Fruit fly (Drosophila melanogaster) whole organism, embryonic: ENCODE measurements around the gene arg.

Experiments used
- Aef1 ChIP-seq: fragments of 200-800 bp; sonication (Bioruptor generic); IDR thresholded peaks from 3 replicates; pipeline ENCODE4 v1.3.6; 2022; ENCODE audit warnings: missing biosample characterization, missing genetic modification characterization
- Bdp1 ChIP-seq: fragments of 200-800 bp; sonication (Bioruptor generic); optimal IDR thresholded peaks from 3 replicates; lab custom pipeline; 2016; ENCODE audit warnings: missing biosample characterization, missing genetic modification characterization
- Bteb2 ChIP-seq: fragments of 200-800 bp; sonication (Bioruptor generic); optimal IDR thresholded peaks from 2 replicates; lab custom pipeline; 2016; ENCODE audit warnings: missing biosample characterization, missing genetic modification characterization
- CG14441 ChIP-seq: fragments of 200-800 bp; sonication (Bioruptor generic); IDR thresholded peaks from 2 replicates; pipeline ENCODE4 v1.3.6; 2022; ENCODE audit warnings: missing biosample characterization, missing genetic modification characterization
- CG15011 ChIP-seq: fragments of 200-800 bp; sonication (Bioruptor generic); optimal IDR thresholded peaks from 3 replicates; lab custom pipeline; 2018; ENCODE audit warnings: missing biosample characterization, mild to moderate bottlenecking, missing genetic modification characterization
- CG15269 ChIP-seq: fragments of 200-800 bp; sonication (Bioruptor generic); optimal IDR thresholded peaks from 2 replicates; lab custom pipeline; 2018; ENCODE audit warnings: missing biosample characterization, mild to moderate bottlenecking, missing genetic modification characterization, moderate library complexity
- CG15514 ChIP-seq: fragments of 200-800 bp; sonication (Bioruptor generic); optimal IDR thresholded peaks from 3 replicates; lab custom pipeline; 2017; ENCODE audit warnings: missing biosample characterization, missing genetic modification characterization, mild to moderate bottlenecking, moderate library complexity, missing genetic modification reagents
- CG15696 ChIP-seq: fragments of 200-800 bp; sonication (Bioruptor generic); optimal IDR thresholded peaks from 2 replicates; lab custom pipeline; 2019; ENCODE audit warnings: missing biosample characterization, mild to moderate bottlenecking, missing genetic modification characterization, moderate library complexity
- CG18599 ChIP-seq: fragments of 200-800 bp; sonication (Bioruptor generic); optimal IDR thresholded peaks from 3 replicates; lab custom pipeline; 2017; ENCODE audit warnings: missing biosample characterization, missing genetic modification characterization, mild to moderate bottlenecking, moderate library complexity, missing genetic modification reagents
- CG2678 ChIP-seq: fragments of 200-800 bp; sonication (Bioruptor generic); optimal IDR thresholded peaks from 3 replicates; lab custom pipeline; 2019; ENCODE audit warnings: missing biosample characterization, mild to moderate bottlenecking, missing genetic modification characterization, moderate library complexity
- CG32767 ChIP-seq: fragments of 200-800 bp; sonication (Bioruptor generic); IDR thresholded peaks from 2 replicates; pipeline ENCODE4 v1.3.6; 2022; ENCODE audit warnings: missing biosample characterization, missing genetic modification characterization
- CG3281 ChIP-seq: fragments of 200-800 bp; sonication (Bioruptor generic); optimal IDR thresholded peaks from 3 replicates; lab custom pipeline; 2017; ENCODE audit warnings: missing biosample characterization, mild to moderate bottlenecking, missing genetic modification characterization
- CG34224 ChIP-seq: fragments of 200-800 bp; sonication (Bioruptor generic); IDR thresholded peaks from 3 replicates; pipeline ENCODE4 v1.3.6; 2022; ENCODE audit warnings: missing biosample characterization, missing genetic modification characterization; ENCODE audit not compliant: partially characterized antibody
- CG3838 ChIP-seq: fragments of 200-800 bp; sonication (Bioruptor generic); optimal IDR thresholded peaks from 3 replicates; lab custom pipeline; 2016; ENCODE audit warnings: missing biosample characterization, missing genetic modification characterization
- CG4730 ChIP-seq: fragments of 200-800 bp; sonication (Bioruptor generic); IDR thresholded peaks from 2 replicates; pipeline ENCODE4 v1.3.6; 2022; ENCODE audit warnings: missing biosample characterization, missing genetic modification characterization
- CG8290 ChIP-seq, 3 experiments: fragments of 200-800 bp; sonication (Bioruptor generic); optimal IDR thresholded peaks; 2 replicates each; lab custom pipeline; 2016 to 2019; ENCODE audit warnings: missing biosample characterization in 3 of 3, missing genetic modification characterization in 3 of 3, mild to moderate bottlenecking in 2 of 3, moderate library complexity in 1 of 3
- CG8388 ChIP-seq: fragments of 200-800 bp; sonication (Bioruptor generic); optimal IDR thresholded peaks from 2 replicates; lab custom pipeline; 2019; ENCODE audit warnings: missing biosample characterization, mild to moderate bottlenecking, missing genetic modification characterization, moderate library complexity
- CrebB ChIP-seq: fragments of 200-800 bp; sonication (Bioruptor generic); optimal IDR thresholded peaks from 3 replicates; lab custom pipeline; 2018; ENCODE audit warnings: missing biosample characterization, mild to moderate bottlenecking, missing genetic modification characterization
- Deaf1 ChIP-seq: fragments of 200-800 bp; optimal IDR thresholded peaks from 3 replicates; lab custom pipeline; 2019; ENCODE audit warnings: missing biosample characterization, mild to moderate bottlenecking, missing genetic modification characterization, moderate library complexity
- Dref ChIP-seq: fragments of 200-800 bp; sonication (Bioruptor generic); IDR thresholded peaks from 2 replicates; pipeline ENCODE4 v1.3.6; 2022; ENCODE audit warnings: missing biosample characterization, missing genetic modification characterization
- E2f1 ChIP-seq: fragments of 200-800 bp; sonication (Bioruptor generic); IDR thresholded peaks from 2 replicates; pipeline ENCODE4 v1.3.6; 2022; ENCODE audit warnings: missing biosample characterization, missing genetic modification characterization
- H15 ChIP-seq: fragments of 200-800 bp; sonication (Bioruptor generic); IDR thresholded peaks from 3 replicates; pipeline ENCODE4 v1.3.6; 2022; ENCODE audit warnings: missing biosample characterization, missing genetic modification characterization
- HHEX ChIP-seq: fragments of 200-800 bp; sonication (Bioruptor generic); optimal IDR thresholded peaks from 3 replicates; lab custom pipeline; 2017; ENCODE audit warnings: missing biosample characterization, mild to moderate bottlenecking, missing genetic modification characterization, missing genetic modification reagents
- Hr51 ChIP-seq, 2 experiments: fragments of 200-800 bp; sonication (Bioruptor generic); optimal IDR thresholded peaks; 2 replicates in 1 of 2; 3 replicates in 1 of 2; lab custom pipeline; 2016 to 2018; ENCODE audit warnings: missing biosample characterization in 2 of 2, missing genetic modification characterization in 2 of 2, mild to moderate bottlenecking in 1 of 2, moderate library complexity in 1 of 2
- Lpt ChIP-seq: fragments of >200 bp; optimal IDR thresholded peaks from 2 replicates; lab custom pipeline; 2018; ENCODE audit warnings: missing biosample characterization, missing genetic modification characterization
- Neu2 ChIP-seq: fragments of 200-800 bp; sonication (Bioruptor generic); optimal IDR thresholded peaks from 3 replicates; lab custom pipeline; 2016; ENCODE audit warnings: missing biosample characterization, missing genetic modification characterization, borderline replicate concordance
- Tbp ChIP-seq: fragments of >200 bp; optimal IDR thresholded peaks from 2 replicates; lab custom pipeline; 2018; ENCODE audit warnings: missing biosample characterization, missing genetic modification characterization
- cas ChIP-seq: fragments of 200-800 bp; sonication (Bioruptor generic); IDR thresholded peaks from 2 replicates; pipeline ENCODE4 v1.3.6; 2022; ENCODE audit warnings: missing biosample characterization, missing genetic modification characterization
- chn ChIP-seq: fragments of 200-800 bp; sonication (Bioruptor generic); optimal IDR thresholded peaks from 2 replicates; lab custom pipeline; 2016; ENCODE audit warnings: missing biosample characterization, missing genetic modification characterization
- dati ChIP-seq: fragments of 200-800 bp; sonication (Bioruptor generic); IDR thresholded peaks from 2 replicates; pipeline ENCODE4 v1.3.6; 2022; ENCODE audit warnings: missing biosample characterization, missing genetic modification characterization
- disco-r ChIP-seq: fragments of 200-800 bp; sonication (Bioruptor generic); optimal IDR thresholded peaks from 2 replicates; lab custom pipeline; 2016; ENCODE audit warnings: missing biosample characterization, missing genetic modification characterization
- dmrt11E ChIP-seq: fragments of 200-800 bp; sonication (Bioruptor generic); optimal IDR thresholded peaks from 3 replicates; lab custom pipeline; 2018; ENCODE audit warnings: missing biosample characterization, mild to moderate bottlenecking, missing genetic modification characterization, moderate library complexity
- gcm2 ChIP-seq: fragments of 200-800 bp; sonication (Bioruptor generic); optimal IDR thresholded peaks from 2 replicates; lab custom pipeline; 2016; ENCODE audit warnings: missing biosample characterization, missing genetic modification characterization
- ham ChIP-seq: fragments of 200-800 bp; sonication (Bioruptor generic); IDR thresholded peaks from 2 replicates; pipeline ENCODE4 v1.3.6; 2022; ENCODE audit warnings: missing biosample characterization, missing genetic modification characterization
- hbn ChIP-seq: fragments of 200-800 bp; sonication (Bioruptor generic); IDR thresholded peaks from 2 replicates; pipeline ENCODE4 v1.3.6; 2022; ENCODE audit warnings: missing biosample characterization, missing genetic modification characterization; ENCODE audit not compliant: partially characterized antibody
- hkb ChIP-seq, 2 experiments: fragments of 200-800 bp in 1 of 2; fragments of >200 bp in 1 of 2; sonication (Bioruptor generic) in 1 of 2; IDR thresholded peaks in 1 of 2; optimal IDR thresholded peaks in 1 of 2; 2 replicates each; pipeline versions ENCODE4 v1.3.6 to Lab custom; 2017 to 2022; ENCODE audit warnings: missing biosample characterization in 1 of 2, missing genetic modification characterization in 1 of 2
- klu ChIP-seq: fragments of 200-800 bp; sonication (Bioruptor generic); IDR thresholded peaks from 2 replicates; pipeline ENCODE4 v1.3.6; 2022; ENCODE audit warnings: missing biosample characterization, missing genetic modification characterization
- nerfin-2 ChIP-seq: fragments of 200-800 bp; sonication (Bioruptor generic); IDR thresholded peaks from 2 replicates; pipeline ENCODE4 v1.3.6; 2022; ENCODE audit warnings: missing biosample characterization, missing genetic modification characterization; ENCODE audit not compliant: partially characterized antibody
- org-1 ChIP-seq: fragments of 200-800 bp; sonication (Bioruptor generic); optimal IDR thresholded peaks from 2 replicates; lab custom pipeline; 2017; ENCODE audit warnings: missing biosample characterization, missing genetic modification characterization
- pfk ChIP-seq: fragments of 200-800 bp; sonication (Bioruptor generic); optimal IDR thresholded peaks from 2 replicates; lab custom pipeline; 2018; ENCODE audit warnings: missing biosample characterization, mild to moderate bottlenecking, missing genetic modification characterization, moderate library complexity
- pnt ChIP-seq: fragments of 200-800 bp; sonication (Bioruptor generic); optimal IDR thresholded peaks from 3 replicates; lab custom pipeline; 2016; ENCODE audit warnings: missing biosample characterization, missing genetic modification characterization
- pum ChIP-seq: fragments of 200-800 bp; sonication (Bioruptor generic); optimal IDR thresholded peaks from 2 replicates; lab custom pipeline; 2016; ENCODE audit warnings: missing biosample characterization, missing genetic modification characterization
- unc-4 ChIP-seq: fragments of 200-800 bp; sonication (Bioruptor generic); IDR thresholded peaks from 2 replicates; pipeline ENCODE4 v1.3.6; 2022; ENCODE audit warnings: missing biosample characterization, missing genetic modification characterization; ENCODE audit not compliant: partially characterized antibody
- vvl ChIP-seq: fragments of 200-800 bp; sonication (Bioruptor generic); IDR thresholded peaks from 2 replicates; pipeline ENCODE4 v1.3.6; 2022; ENCODE audit warnings: missing biosample characterization, missing genetic modification characterization
- wek ChIP-seq: fragments of 200-800 bp; sonication (Bioruptor generic); optimal IDR thresholded peaks from 3 replicates; lab custom pipeline; 2018; ENCODE audit warnings: missing biosample characterization, mild to moderate bottlenecking, missing genetic modification characterization, moderate library complexity
- zen ChIP-seq: fragments of 200-800 bp; sonication (Bioruptor generic); optimal IDR thresholded peaks from 3 replicates; lab custom pipeline; 2018; ENCODE audit warnings: missing biosample characterization, mild to moderate bottlenecking, missing genetic modification characterization, moderate library complexity
- zf30C ChIP-seq: fragments of 200-800 bp; sonication (Bioruptor generic); optimal IDR thresholded peaks from 3 replicates; lab custom pipeline; 2018; ENCODE audit warnings: missing biosample characterization, mild to moderate bottlenecking, missing genetic modification characterization
- zfh1 ChIP-seq: fragments of 200-800 bp; sonication (Bioruptor generic); IDR thresholded peaks from 3 replicates; pipeline ENCODE4 v1.3.6; 2022; ENCODE audit warnings: missing biosample characterization, missing genetic modification characterization

Gene arg

DNA sequence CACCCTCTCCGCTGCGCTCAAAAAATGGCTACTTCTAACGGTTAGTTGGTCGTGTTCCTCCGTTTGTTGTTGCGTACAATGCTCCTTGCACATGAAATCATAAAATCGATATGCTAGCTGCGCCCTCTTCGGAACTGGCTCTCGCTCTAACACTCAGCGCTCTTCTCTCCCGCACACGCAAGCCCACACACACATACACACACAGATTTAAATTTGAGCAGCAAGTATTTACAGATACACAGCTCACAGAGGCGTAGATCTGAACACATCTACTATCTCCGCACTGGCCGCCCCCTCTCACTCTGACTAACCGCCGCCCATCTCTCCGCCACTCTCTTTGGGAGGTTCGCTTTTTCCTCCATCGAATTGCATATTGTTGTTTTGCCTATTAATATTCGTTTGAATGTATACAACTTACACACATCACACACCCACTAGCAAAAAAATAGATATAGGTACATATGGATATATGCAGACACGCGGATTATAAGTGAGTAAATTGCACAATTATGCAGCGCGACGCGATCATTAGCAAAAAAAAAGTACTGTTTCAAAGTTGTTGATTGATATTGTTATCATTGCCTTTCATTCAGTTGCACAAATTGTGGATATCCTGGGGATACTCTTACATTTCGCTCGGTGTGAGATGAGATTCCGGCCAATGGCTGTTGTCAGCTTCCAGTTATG lies 13.3 kb downstream of the arg start (continued):
- TF ChIP-seq CG34224 (no peak), Tbp (GFP tag; lab: Kevin White, UChicago) (no peak), ham (GFP tag; lab: Robert Waterston, UW) (peak; percentile 61; the same call in 1 of the 2 replicates), Deaf1 (tag; lab: Kevin White, UChicago) (peak; percentile 49), Lpt (GFP tag; lab: Kevin White, UChicago) (no peak), disco-r (GFP tag; lab: Kevin White, UChicago) (peak; percentile 66), CG15514 (GFP tag; lab: Kevin White, UChicago) (peak; percentile 84), CG3838 (peak; percentile 74), wek (GFP tag; lab: Kevin White, UChicago) (peak; percentile 67), CG8290 (GFP tag; optimal IDR thresholded peaks at IDR 0.05; lab: Kevin White, UChicago) (peak; percentile 43), CG8290 (tag; optimal IDR thresholded peaks at IDR 0.05; lab: Kevin White, UChicago) (peak; percentile 1 to 99), CG14441 (peak; percentile 88), E2f1 (GFP tag; lab: Robert Waterston, UW) (peak; percentile 78), CG8388 (peak; percentile 41), org-1 (GFP tag; lab: Kevin White, UChicago) (peak; percentile 79), cas (GFP tag; lab: Robert Waterston, UW) (peak; percentile 84), gcm2 (peak; percentile 90), pnt (GFP tag; lab: Kevin White, UChicago) (peak; percentile 86), dati (GFP tag; lab: Robert Waterston, UW) (peak; percentile 62), hkb (optimal IDR thresholded peaks at IDR 0.05; lab: Kevin White, UChicago) (no peak), hkb (GFP tag; IDR thresholded peaks at IDR 0.05; lab: Robert Waterston, UW) (peak; percentile 80), pum (GFP tag; lab: Kevin White, UChicago) (peak; percentile 85), CG4730 (GFP tag; lab: Robert Waterston, UW) (peak; percentile 70), CG18599 (peak; percentile 94), zen (tag; lab: Kevin White, UChicago) (no peak), nerfin-2 (no peak), Neu2 (GFP tag; lab: Kevin White, UChicago) (no peak), Bdp1 (GFP tag; lab: Kevin White, UChicago) (peak; percentile 66), hbn (GFP tag; lab: Robert Waterston, UW) (no peak), CrebB (tag; lab: Kevin White, UChicago) (peak; percentile 79), Dref (peak; percentile 49), CG15696 (tag; lab: Kevin White, UChicago) (peak; percentile 68), klu (GFP tag; lab: Robert Waterston, UW) (peak; percentile 57; the same call in 1 of the 2 replicates), chn (GFP tag; lab: Kevin White, UChicago) (peak; percentile 82), Aef1 (peak; percentile 75), CG15269 (peak; percentile 87), H15 (peak; percentile 80), vvl (GFP tag; lab: Robert Waterston, UW) (peak; percentile 94), pfk (GFP tag; lab: Kevin White, UChicago) (peak; percentile 61), CG3281 (GFP tag; lab: Kevin White, UChicago) (peak; percentile 61), zfh1 (peak; percentile 90), zf30C (GFP tag; lab: Kevin White, UChicago) (no peak), unc-4 (GFP tag; lab: Robert Waterston, UW) (no peak), dmrt11E (tag; lab: Kevin White, UChicago) (peak; percentile 35), CG15011 (GFP tag; lab: Kevin White, UChicago) (peak; percentile 37), CG32767 (peak; percentile 92), Hr51 (GFP tag; optimal IDR thresholded peaks at IDR 0.05; lab: Kevin White, UChicago) (peak; percentile 50 to 87), CG2678 (tag; lab: Kevin White, UChicago) (peak; percentile 79), Bteb2 (peak; percentile 67), HHEX (GFP tag; lab: Kevin White, UChicago) (peak; percentile 81)
